Worm (Caenorhabditis elegans): ENCODE data around the gene mrg-1.
A peak's percentile ranks its signal among the peaks of the same experiment; 100 is the strongest.

Gene mrg-1

ce11 chrIII:12904052-12904451, 29.6 kb upstream of the mrg-1 start:
- no peak for TF ChIP-seq cog-1 (tag; optimal IDR thresholded peaks at IDR 0.05)
- no peak for TF ChIP-seq ref-1 (GFP tag; conservative IDR thresholded peaks at IDR 0.05)
- TF ChIP-seq T22C8.4 (GFP tag; IDR thresholded peaks at IDR 0.05): no peak
- TF ChIP-seq med-1 (GFP tag; optimal IDR thresholded peaks at IDR 0.05; ENCODE audit: insufficient read depth): no peak
- TF ChIP-seq ztf-29 (GFP tag; IDR thresholded peaks at IDR 0.05): no peak
- TF ChIP-seq tab-1 (GFP tag; IDR thresholded peaks at IDR 0.05): no peak
- no peak for TF ChIP-seq flt-1 (GFP tag; IDR thresholded peaks at IDR 0.05)
- no peak for TF ChIP-seq klf-2 (GFP tag; conservative IDR thresholded peaks at IDR 0.05)
- no peak for TF ChIP-seq ztf-23 (GFP tag; IDR thresholded peaks at IDR 0.05)

ce11 chrIII:12894207-12894606, 19.8 kb upstream of the mrg-1 start:
- 0 out of 2 replicates have a peak, but pooled peaks have one; percentile 58 for TF ChIP-seq flt-1 (GFP tag; IDR thresholded peaks at IDR 0.05)
- no peak for TF ChIP-seq ztf-23 (GFP tag; IDR thresholded peaks at IDR 0.05)
- peak; percentile 5 for TF ChIP-seq cog-1 (tag; optimal IDR thresholded peaks at IDR 0.05)
- no peak for TF ChIP-seq T22C8.4 (GFP tag; IDR thresholded peaks at IDR 0.05)
- no peak for TF ChIP-seq klf-2 (GFP tag; conservative IDR thresholded peaks at IDR 0.05)

ce11 chrIII:12892767-12893166, 18.3 kb upstream of the mrg-1 start:
- TF ChIP-seq cog-1 (tag; optimal IDR thresholded peaks at IDR 0.05) (no peak), T22C8.4 (GFP tag; IDR thresholded peaks at IDR 0.05) (no peak), flt-1 (GFP tag; IDR thresholded peaks at IDR 0.05) (no peak), ztf-23 (GFP tag; IDR thresholded peaks at IDR 0.05) (no peak), ref-1 (GFP tag; conservative IDR thresholded peaks at IDR 0.05) (no peak), tab-1 (GFP tag; IDR thresholded peaks at IDR 0.05) (no peak), med-1 (GFP tag; optimal IDR thresholded peaks at IDR 0.05; ENCODE audit: insufficient read depth) (no peak), ztf-29 (GFP tag; IDR thresholded peaks at IDR 0.05) (no peak), klf-2 (GFP tag; conservative IDR thresholded peaks at IDR 0.05) (no peak)

ce11 chrIII:12891580-12891979, 17.1 kb upstream of the mrg-1 start, which contains the start of the genes Y37D8A.29 and unc-71:
Y37D8A.29 (minus strand) TSS chrIII:12891680.
unc-71 (minus strand) TSS chrIII:12891738.
- TF ChIP-seq cog-1 (tag; optimal IDR thresholded peaks at IDR 0.05): no peak
- TF ChIP-seq ztf-23 (GFP tag; IDR thresholded peaks at IDR 0.05): no peak
- TF ChIP-seq tab-1 (GFP tag; IDR thresholded peaks at IDR 0.05): no peak
- TF ChIP-seq ref-1 (GFP tag; conservative IDR thresholded peaks at IDR 0.05): no peak
- TF ChIP-seq med-1 (GFP tag; optimal IDR thresholded peaks at IDR 0.05; ENCODE audit: insufficient read depth): no peak
- TF ChIP-seq klf-2 (GFP tag; conservative IDR thresholded peaks at IDR 0.05): no peak
- TF ChIP-seq flt-1 (GFP tag; IDR thresholded peaks at IDR 0.05): no peak
- TF ChIP-seq T22C8.4 (GFP tag; IDR thresholded peaks at IDR 0.05): no peak
- TF ChIP-seq ztf-29 (GFP tag; IDR thresholded peaks at IDR 0.05): no peak

- no peak for TF ChIP-seq ref-1 (GFP tag; conservative IDR thresholded peaks at IDR 0.05)
- no peak for TF ChIP-seq ztf-23 (GFP tag; IDR thresholded peaks at IDR 0.05)
- TF ChIP-seq tab-1 (GFP tag; IDR thresholded peaks at IDR 0.05): no peak
- no peak for TF ChIP-seq ztf-29 (GFP tag; IDR thresholded peaks at IDR 0.05)
- no peak for TF ChIP-seq T22C8.4 (GFP tag; IDR thresholded peaks at IDR 0.05)
- no peak for TF ChIP-seq flt-1 (GFP tag; IDR thresholded peaks at IDR 0.05)
- no peak for TF ChIP-seq klf-2 (GFP tag; conservative IDR thresholded peaks at IDR 0.05)
- no peak for TF ChIP-seq cog-1 (tag; optimal IDR thresholded peaks at IDR 0.05)
- TF ChIP-seq med-1 (GFP tag; optimal IDR thresholded peaks at IDR 0.05; ENCODE audit: insufficient read depth): no peak
These were observed 10.7 kb upstream of the mrg-1 start for ce11 chrIII:12885153-12885552.

DNA sequence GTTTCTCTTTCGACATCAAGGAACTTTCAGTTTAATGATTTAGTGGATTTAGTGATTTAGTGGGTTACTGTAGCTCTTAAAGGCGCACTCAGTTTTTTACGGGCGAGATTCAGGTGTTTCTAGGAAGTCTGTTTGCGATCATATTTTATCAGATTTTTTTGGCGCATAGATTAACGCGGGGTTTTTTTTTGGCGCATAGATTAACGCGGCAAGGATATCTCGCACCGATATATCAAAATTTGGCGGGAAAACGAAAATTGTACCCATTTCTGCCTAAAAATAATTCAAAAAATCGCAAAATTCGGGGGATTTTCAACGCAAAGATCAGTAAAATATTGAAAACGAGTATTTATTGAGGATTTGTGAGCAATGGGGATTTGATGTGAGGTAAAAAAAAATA, 6.2 kb upstream of the mrg-1 start:
- no peak for TF ChIP-seq ztf-23 (GFP tag; IDR thresholded peaks at IDR 0.05)
- TF ChIP-seq ref-1 (GFP tag; conservative IDR thresholded peaks at IDR 0.05): no peak
- TF ChIP-seq tab-1 (GFP tag; IDR thresholded peaks at IDR 0.05): no peak
- no peak for TF ChIP-seq klf-2 (GFP tag; conservative IDR thresholded peaks at IDR 0.05)
- TF ChIP-seq cog-1 (tag; optimal IDR thresholded peaks at IDR 0.05): no peak

ce11 chrIII:12877527-12878234, 3.2 kb upstream of the mrg-1 start, which contains the start of the genes cec-7 and enu-3.5:
cec-7 (minus strand) TSS chrIII:12877577.
enu-3.5 (plus strand) TSS chrIII:12878196.
- TF ChIP-seq flt-1 (GFP tag; IDR thresholded peaks at IDR 0.05) (0 out of 2 replicates have a peak, but pooled peaks have one; percentile 9), cog-1 (tag; optimal IDR thresholded peaks at IDR 0.05) (no peak), ztf-23 (GFP tag; IDR thresholded peaks at IDR 0.05) (0 out of 2 replicates have a peak, but pooled peaks have one; percentile 36), klf-2 (GFP tag; conservative IDR thresholded peaks at IDR 0.05) (peak; percentile 59; the same call in 1 of the 2 replicates)

ce11 chrIII:12875653-12876052, 1.2 kb upstream of the mrg-1 start:
- no peak for TF ChIP-seq ztf-23 (GFP tag; IDR thresholded peaks at IDR 0.05)

- TF ChIP-seq ref-1 (GFP tag; conservative IDR thresholded peaks at IDR 0.05): no peak
- TF ChIP-seq klf-2 (GFP tag; conservative IDR thresholded peaks at IDR 0.05): no peak
- TF ChIP-seq ztf-29 (GFP tag; IDR thresholded peaks at IDR 0.05): no peak
- no peak for TF ChIP-seq cog-1 (tag; optimal IDR thresholded peaks at IDR 0.05)
- no peak for TF ChIP-seq flt-1 (GFP tag; IDR thresholded peaks at IDR 0.05)
- no peak for TF ChIP-seq ztf-23 (GFP tag; IDR thresholded peaks at IDR 0.05)
- TF ChIP-seq tab-1 (GFP tag; IDR thresholded peaks at IDR 0.05): no peak
- no peak for TF ChIP-seq med-1 (GFP tag; optimal IDR thresholded peaks at IDR 0.05; ENCODE audit: insufficient read depth)
- TF ChIP-seq T22C8.4 (GFP tag; IDR thresholded peaks at IDR 0.05): no peak
These were observed 4.3 kb downstream of the mrg-1 start, which contains the start of gene Y37D8A.6 for ce11 chrIII:12870060-12870696. Y37D8A.6 (minus strand) TSS chrIII:12870297.

ce11 chrIII:12864648-12865047, 9.8 kb downstream of the mrg-1 start, which contains the start of gene Y37D8A.8:
Y37D8A.8 (plus strand) TSS chrIII:12864948.
- TF ChIP-seq cog-1 (tag; optimal IDR thresholded peaks at IDR 0.05): no peak
- TF ChIP-seq klf-2 (GFP tag; conservative IDR thresholded peaks at IDR 0.05): no peak
